Worm (Caenorhabditis elegans) whole organism, young adult: Measurements from ENCODE around the gene srh-181.

Experiments used
- B0019.2 ChIP-seq: fragments of 200-800 bp; sonication (Bioruptor generic); conservative IDR thresholded peaks from 2 replicates; pipeline ENCODE4 v1.3.6; 2022; ENCODE audit warnings: missing genetic modification reagents, missing genetic modification characterization, missing compliant biosample characterization
- F39B2.1 ChIP-seq: fragments of 200-800 bp; sonication (Bioruptor generic); IDR thresholded peaks from 2 replicates; pipeline ENCODE4 v1.3.6; 2022; ENCODE audit warnings: missing genetic modification reagents, missing genetic modification characterization, missing compliant biosample characterization
- F49E8.2 ChIP-seq: sonication (generic microtip); optimal IDR thresholded peaks from 3 replicates; lab custom pipeline; 2017; ENCODE audit warnings: missing genetic modification characterization, mild to moderate bottlenecking, missing compliant biosample characterization, antibody characterized with exemption, moderate library complexity; ENCODE audit not compliant: insufficient read depth
- athp-1 ChIP-seq: sonication (generic microtip); optimal IDR thresholded peaks from 2 replicates; lab custom pipeline; 2017; ENCODE audit warnings: mild to moderate bottlenecking, missing genetic modification characterization, missing compliant biosample characterization
- bed-2 ChIP-seq: fragments of 200-800 bp; sonication (Bioruptor generic); IDR thresholded peaks from 2 replicates; pipeline ENCODE4 v1.3.6; 2022; ENCODE audit warnings: missing genetic modification reagents, missing genetic modification characterization, missing compliant biosample characterization
- ccch-3 ChIP-seq: fragments of 200-800 bp; sonication (Bioruptor generic); optimal IDR thresholded peaks from 2 replicates; lab custom pipeline; 2018; ENCODE audit warnings: mild to moderate bottlenecking, missing genetic modification characterization, missing compliant biosample characterization
- madf-10 ChIP-seq: sonication (generic microtip); optimal IDR thresholded peaks from 2 replicates; lab custom pipeline; 2016; ENCODE audit warnings: mild to moderate bottlenecking, missing genetic modification characterization, missing compliant biosample characterization
- madf-6 ChIP-seq: fragments of 200-800 bp; sonication (Bioruptor generic); IDR thresholded peaks from 2 replicates; pipeline ENCODE4 v1.3.6; 2022; ENCODE audit warnings: missing genetic modification reagents, missing genetic modification characterization, missing compliant biosample characterization
- sea-2 ChIP-seq: fragments of 200-800 bp; sonication (Bioruptor generic); IDR thresholded peaks from 2 replicates; pipeline ENCODE4 v1.3.6; 2022; ENCODE audit warnings: missing genetic modification characterization, missing compliant biosample characterization
- snpc-4 ChIP-seq, 5 experiments: fragments of 150-350 bp in 1 of 5; sonication (generic microtip) in 4 of 5; optimal IDR thresholded peaks; 2 replicates each; lab custom pipeline; 2014 to 2018; ENCODE audit warnings: missing genetic modification characterization in 5 of 5, missing biosample characterization in 3 of 5, antibody characterized with exemption in 2 of 5, mild to moderate bottlenecking in 2 of 5, missing compliant biosample characterization in 2 of 5, missing genotype in 2 of 5, moderate library complexity in 2 of 5, missing genetic modification reagents in 1 of 5
- unc-62 ChIP-seq: fragments of 150-350 bp; optimal IDR thresholded peaks from 2 replicates; lab custom pipeline; 2014; ENCODE audit warnings: missing biosample characterization, missing genetic modification reagents, missing genetic modification characterization

DNA sequence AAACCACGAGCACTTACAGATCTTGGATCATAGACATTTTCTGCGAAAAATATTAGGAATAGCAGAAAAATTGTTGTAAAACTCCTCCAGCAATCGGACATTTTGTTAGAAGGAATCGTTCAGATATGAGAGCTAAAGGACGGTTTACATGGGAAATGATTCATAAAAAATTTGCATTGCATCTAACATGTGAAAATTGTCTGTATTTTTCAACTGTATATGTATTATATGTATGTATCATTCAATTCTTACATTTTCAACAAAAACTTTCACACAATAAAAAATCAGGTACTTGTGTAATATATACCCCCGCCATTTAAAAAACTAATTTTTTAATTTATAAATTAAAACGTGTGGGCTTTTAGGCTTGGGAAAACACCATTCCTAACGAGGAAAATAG lies 6.2 kb upstream of the srh-181 start, which contains the start of gene ZK228.13:
- TF ChIP-seq B0019.2 (GFP tag; lab: Robert Waterston, UW) (no peak), unc-62 (GFP tag; lab: Kevin White, UChicago) (no peak), athp-1 (tag; lab: Kevin White, UChicago) (no peak), madf-6 (GFP tag; lab: Robert Waterston, UW) (no peak), ccch-3 (no peak), F39B2.1 (GFP tag; lab: Robert Waterston, UW) (no peak), madf-10 (no peak), snpc-4 (GFP tag; optimal IDR thresholded peaks at IDR 0.05; lab: Kevin White, UChicago) (no peak), snpc-4 (tag; optimal IDR thresholded peaks at IDR 0.05; lab: Kevin White, UChicago) (no peak), bed-2 (no peak), sea-2 (GFP tag; lab: Robert Waterston, UW) (no peak), F49E8.2 (tag; lab: Kevin White, UChicago) (no peak)
